Fruit fly (Drosophila melanogaster) whole organism, wandering third instar larva: ENCODE results near the gene ssp2.

ENCODE experiments used
- GATAd ChIP-seq: sonication (Bioruptor generic); optimal IDR thresholded peaks from 2 replicates; lab custom pipeline; 2016; ENCODE audit warnings: missing biosample characterization, missing genetic modification characterization
- Hr78 ChIP-seq: fragments of >200 bp; optimal IDR thresholded peaks from 2 replicates; lab custom pipeline; 2017; ENCODE audit warnings: missing biosample characterization, missing genetic modification characterization
- Jra ChIP-seq: sonication (Bioruptor generic); optimal IDR thresholded peaks from 2 replicates; lab custom pipeline; 2016; ENCODE audit warnings: missing biosample characterization, missing genetic modification characterization
- Mio ChIP-seq: sonication (Bioruptor generic); optimal IDR thresholded peaks from 2 replicates; lab custom pipeline; 2016; ENCODE audit warnings: missing biosample characterization, missing genetic modification characterization
- Myc ChIP-seq: fragments of >200 bp; optimal IDR thresholded peaks from 2 replicates; lab custom pipeline; 2017
- h ChIP-seq: fragments of 200-800 bp; sonication (Bioruptor generic); optimal IDR thresholded peaks from 3 replicates; lab custom pipeline; 2016; ENCODE audit warnings: missing biosample characterization, mild to moderate bottlenecking, missing genetic modification characterization
- psq ChIP-seq: fragments of 200-800 bp; sonication (Bioruptor generic); optimal IDR thresholded peaks from 3 replicates; lab custom pipeline; 2017; ENCODE audit warnings: missing biosample characterization, mild to moderate bottlenecking, missing genetic modification characterization, moderate library complexity
- rgr ChIP-seq: fragments of 200-800 bp; sonication (Bioruptor generic); optimal IDR thresholded peaks from 3 replicates; lab custom pipeline; 2016; ENCODE audit warnings: missing biosample characterization, mild to moderate bottlenecking, missing genetic modification characterization
- sv ChIP-seq: fragments of 200-800 bp; sonication (Bioruptor generic); optimal IDR thresholded peaks from 3 replicates; lab custom pipeline; 2016; ENCODE audit warnings: missing biosample characterization, missing genetic modification characterization
- tai ChIP-seq: sonication (Bioruptor generic); optimal IDR thresholded peaks from 2 replicates; lab custom pipeline; 2016; ENCODE audit warnings: missing biosample characterization, missing genetic modification characterization

DNA sequence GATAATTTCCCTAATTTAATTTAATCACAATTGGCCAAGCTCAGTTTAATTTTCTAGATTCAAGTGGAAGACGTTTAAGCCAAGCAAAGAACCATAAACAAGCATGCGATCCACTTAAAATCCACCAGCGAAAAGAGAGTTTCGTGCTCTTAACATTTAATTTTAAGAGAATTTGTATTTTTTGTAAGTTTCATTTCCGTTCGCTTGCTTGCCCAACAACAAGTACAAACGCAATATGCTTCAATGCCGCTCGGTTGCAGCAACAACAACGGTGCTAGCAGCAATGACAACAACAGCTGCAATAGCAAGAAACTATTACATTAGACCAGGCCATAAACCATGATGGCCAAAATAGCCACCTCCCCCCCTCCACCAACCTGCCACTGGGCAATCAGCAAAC, 30.1 kb upstream of the ssp2 start:
- no peak for TF ChIP-seq tai (GFP tag; lab: Kevin White, UChicago)
- no peak for TF ChIP-seq Myc
- TF ChIP-seq Hr78 (GFP tag; lab: Kevin White, UChicago): no peak
- TF ChIP-seq Mio (GFP tag; lab: Kevin White, UChicago): no peak
- TF ChIP-seq Jra (GFP tag; lab: Kevin White, UChicago): no peak
- no peak for TF ChIP-seq h (GFP tag; lab: Kevin White, UChicago)
- TF ChIP-seq GATAd (GFP tag; lab: Kevin White, UChicago): no peak
- TF ChIP-seq rgr (GFP tag; lab: Kevin White, UChicago): no peak
- no peak for TF ChIP-seq sv (GFP tag; lab: Kevin White, UChicago)
- TF ChIP-seq psq (GFP tag; lab: Kevin White, UChicago): no peak
